Fruit fly (Drosophila melanogaster) whole organism, prepupa: ENCODE results near the gene CG33267.

Source experiments
- Blimp-1 ChIP-seq: fragments of 200-800 bp; sonication (Bioruptor generic); optimal IDR thresholded peaks from 3 replicates; lab custom pipeline; 2017; ENCODE audit warnings: missing biosample characterization, missing genetic modification characterization, mild to moderate bottlenecking, moderate library complexity, missing genetic modification reagents
- CG11762 ChIP-seq: fragments of 200-800 bp; sonication (Bioruptor generic); optimal IDR thresholded peaks from 3 replicates; lab custom pipeline; 2016; ENCODE audit warnings: missing biosample characterization, missing genetic modification characterization; ENCODE audit not compliant: insufficient read depth
- CG15336 ChIP-seq: fragments of 200-800 bp; sonication (Bioruptor generic); IDR thresholded peaks from 2 replicates; pipeline ENCODE4 v1.3.6; 2022; ENCODE audit warnings: missing biosample characterization, missing genetic modification characterization
- CG1621 ChIP-seq: fragments of 200-800 bp; sonication (Bioruptor generic); optimal IDR thresholded peaks from 3 replicates; lab custom pipeline; 2018; ENCODE audit warnings: missing biosample characterization, mild to moderate bottlenecking, missing genetic modification characterization
- CG31627 ChIP-seq: fragments of 200-800 bp; sonication (Bioruptor generic); optimal IDR thresholded peaks from 3 replicates; lab custom pipeline; 2016; ENCODE audit warnings: missing biosample characterization, missing genetic modification characterization
- CG8319 ChIP-seq: fragments of 200-800 bp; sonication (Bioruptor generic); optimal IDR thresholded peaks from 3 replicates; lab custom pipeline; 2016; ENCODE audit warnings: missing biosample characterization, missing genetic modification characterization
- Hr39 ChIP-seq: fragments of 200-800 bp; sonication (Bioruptor generic); optimal IDR thresholded peaks from 2 replicates; lab custom pipeline; 2016; ENCODE audit warnings: missing biosample characterization, missing genetic modification characterization
- OdsH ChIP-seq: fragments of 200-800 bp; sonication (Bioruptor generic); optimal IDR thresholded peaks from 3 replicates; lab custom pipeline; 2016; ENCODE audit warnings: missing biosample characterization, missing genetic modification characterization
- Smox ChIP-seq: fragments of 200-800 bp; sonication (Bioruptor generic); optimal IDR thresholded peaks from 3 replicates; lab custom pipeline; 2016; ENCODE audit warnings: missing biosample characterization, missing genetic modification characterization
- Sox102F ChIP-seq: fragments of 200-800 bp; sonication (Bioruptor generic); optimal IDR thresholded peaks from 2 replicates; lab custom pipeline; 2016; ENCODE audit warnings: missing biosample characterization, mild to moderate bottlenecking, missing genetic modification characterization
- dsx ChIP-seq: fragments of 200-800 bp; optimal IDR thresholded peaks from 3 replicates; lab custom pipeline; 2019; ENCODE audit warnings: missing biosample characterization, mild to moderate bottlenecking, missing genetic modification characterization, moderate library complexity; ENCODE audit not compliant: poor library complexity, severe bottlenecking
- eg ChIP-seq: fragments of 200-800 bp; sonication (Bioruptor generic); IDR thresholded peaks from 3 replicates; pipeline ENCODE4 v1.3.6; 2022; ENCODE audit warnings: missing biosample characterization, missing genetic modification characterization
- lz ChIP-seq: fragments of 200-800 bp; sonication (Bioruptor generic); optimal IDR thresholded peaks from 3 replicates; lab custom pipeline; 2016; ENCODE audit warnings: missing biosample characterization, missing genetic modification characterization
- pdm3 ChIP-seq: fragments of 200-800 bp; sonication (Bioruptor generic); optimal IDR thresholded peaks from 3 replicates; lab custom pipeline; 2016; ENCODE audit warnings: missing biosample characterization, missing genetic modification characterization

DNA sequence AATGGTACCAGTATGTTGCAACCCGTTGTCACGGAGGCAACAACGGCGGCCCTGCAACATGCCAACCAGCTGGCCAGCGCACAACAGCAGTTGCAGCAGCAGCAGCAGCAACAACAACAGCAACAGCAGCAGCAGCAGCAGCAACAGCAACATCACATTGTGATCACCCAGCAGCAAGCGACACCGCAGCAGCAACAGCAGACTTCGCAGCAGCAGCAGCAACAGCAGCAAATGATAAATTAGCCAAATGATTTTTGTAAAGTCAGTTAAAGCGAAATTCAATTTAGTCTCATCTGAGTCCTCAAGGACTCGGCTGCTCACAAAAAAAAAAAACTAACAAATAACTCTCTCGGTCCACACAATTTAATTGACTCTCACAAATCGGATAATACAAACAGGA lies 39.9 kb downstream of the CG33267 start:
- TF ChIP-seq OdsH (GFP tag; lab: Kevin White, UChicago) (no peak), Blimp-1 (GFP tag; lab: Kevin White, UChicago) (no peak), CG31627 (GFP tag; lab: Kevin White, UChicago) (no peak), Sox102F (GFP tag; lab: Kevin White, UChicago) (no peak), Hr39 (no peak), dsx (GFP tag; lab: Kevin White, UChicago) (no peak), CG8319 (GFP tag; lab: Kevin White, UChicago) (no peak), CG1621 (tag; lab: Kevin White, UChicago) (no peak), Smox (GFP tag; lab: Kevin White, UChicago) (no peak), lz (GFP tag; lab: Kevin White, UChicago) (no peak), pdm3 (GFP tag; lab: Kevin White, UChicago) (no peak), CG11762 (GFP tag; lab: Kevin White, UChicago) (no peak), CG15336 (GFP tag; lab: Robert Waterston, UW) (no peak), eg (no peak)
